Fruit fly (Drosophila melanogaster) whole organism, wandering third instar larva: ENCODE data around the gene Gr98b.

ENCODE experiments used
- Abd-B ChIP-seq: fragments of >200 bp; optimal IDR thresholded peaks from 2 replicates; lab custom pipeline; 2017; ENCODE audit warnings: missing biosample characterization, missing genetic modification characterization
- CG9705 ChIP-seq: fragments of 200-800 bp; sonication (Bioruptor generic); optimal IDR thresholded peaks from 2 replicates; lab custom pipeline; 2018; ENCODE audit warnings: missing biosample characterization, mild to moderate bottlenecking, missing genetic modification characterization
- CrebA ChIP-seq: fragments of 200-800 bp; sonication (Bioruptor generic); optimal IDR thresholded peaks from 2 replicates; lab custom pipeline; 2016; ENCODE audit warnings: missing biosample characterization, mild to moderate bottlenecking, missing genetic modification characterization, borderline replicate concordance
- Dfd ChIP-seq: fragments of >200 bp; optimal IDR thresholded peaks from 2 replicates; lab custom pipeline; 2017; ENCODE audit warnings: missing biosample characterization, missing genetic modification characterization
- Dif ChIP-seq: fragments of 200-275, 200-300 bp; sonication (Bioruptor generic); optimal IDR thresholded peaks from 2 replicates; lab custom pipeline; 2018; ENCODE audit warnings: missing biosample characterization, missing genetic modification characterization; ENCODE audit not compliant: partially characterized antibody
- GATAd ChIP-seq: sonication (Bioruptor generic); optimal IDR thresholded peaks from 2 replicates; lab custom pipeline; 2016; ENCODE audit warnings: missing biosample characterization, missing genetic modification characterization
- HLH106 ChIP-seq: fragments of 200-800 bp; optimal IDR thresholded peaks from 3 replicates; lab custom pipeline; 2019; ENCODE audit warnings: missing biosample characterization, mild to moderate bottlenecking, missing genetic modification characterization, moderate library complexity
- Hnf4 ChIP-seq: fragments of 200-800 bp; sonication (Bioruptor generic); optimal IDR thresholded peaks from 2 replicates; lab custom pipeline; 2016; ENCODE audit warnings: missing biosample characterization, mild to moderate bottlenecking, missing genetic modification characterization
- Hr78 ChIP-seq: fragments of >200 bp; optimal IDR thresholded peaks from 2 replicates; lab custom pipeline; 2017; ENCODE audit warnings: missing biosample characterization, missing genetic modification characterization
- Hr83 ChIP-seq: fragments of 200-300 bp; sonication (Bioruptor generic); optimal IDR thresholded peaks from 2 replicates; lab custom pipeline; 2016; ENCODE audit warnings: missing biosample characterization, mild to moderate bottlenecking, missing genetic modification characterization, moderate library complexity; ENCODE audit not compliant: poor library complexity, severe bottlenecking
- Jra ChIP-seq: sonication (Bioruptor generic); optimal IDR thresholded peaks from 2 replicates; lab custom pipeline; 2016; ENCODE audit warnings: missing biosample characterization, missing genetic modification characterization
- Mio ChIP-seq: sonication (Bioruptor generic); optimal IDR thresholded peaks from 2 replicates; lab custom pipeline; 2016; ENCODE audit warnings: missing biosample characterization, missing genetic modification characterization
- Myc ChIP-seq: fragments of >200 bp; optimal IDR thresholded peaks from 2 replicates; lab custom pipeline; 2017
- N ChIP-seq: fragments of >200 bp; optimal IDR thresholded peaks from 2 replicates; lab custom pipeline; 2018; ENCODE audit warnings: missing biosample characterization, missing external identifiers, missing genetic modification characterization
- OdsH ChIP-seq: fragments of 200-800 bp; sonication (Bioruptor generic); optimal IDR thresholded peaks from 2 replicates; lab custom pipeline; 2016; ENCODE audit warnings: missing biosample characterization, mild to moderate bottlenecking, missing genetic modification characterization
- Rel ChIP-seq, 2 experiments: fragments of 200-800 bp; sonication (Bioruptor generic) in 1 of 2; optimal IDR thresholded peaks; 2 replicates in 1 of 2; 3 replicates in 1 of 2; lab custom pipeline; 2016 to 2019; ENCODE audit warnings: mild to moderate bottlenecking in 2 of 2, missing biosample characterization in 2 of 2, missing genetic modification characterization in 2 of 2, moderate library complexity in 1 of 2
- Sp1 ChIP-seq: fragments of 200-800 bp; sonication (Bioruptor generic); optimal IDR thresholded peaks from 3 replicates; lab custom pipeline; 2019; ENCODE audit warnings: missing biosample characterization, mild to moderate bottlenecking, missing genetic modification characterization, moderate library complexity
- Vsx2 ChIP-seq: fragments of 200-300, 225-300 bp; sonication (Bioruptor generic); optimal IDR thresholded peaks from 2 replicates; lab custom pipeline; 2018; ENCODE audit warnings: missing biosample characterization, missing genetic modification characterization; ENCODE audit not compliant: partially characterized antibody
- br ChIP-seq: fragments of 200-800 bp; sonication (Bioruptor generic); optimal IDR thresholded peaks from 2 replicates; lab custom pipeline; 2016; ENCODE audit warnings: missing biosample characterization, missing genetic modification characterization
- brk ChIP-seq: fragments of 200-800 bp; sonication (Bioruptor generic); optimal IDR thresholded peaks from 2 replicates; lab custom pipeline; 2016; ENCODE audit warnings: missing biosample characterization, mild to moderate bottlenecking, missing genetic modification characterization
- dl ChIP-seq, 2 experiments: fragments of 175-275, 200-275 bp in 1 of 2; fragments of 200-275 bp in 1 of 2; sonication (Bioruptor generic); optimal IDR thresholded peaks; lab custom pipeline; 2018; ENCODE audit warnings: mild to moderate bottlenecking in 2 of 2, missing biosample characterization in 2 of 2, missing genetic modification characterization in 2 of 2, moderate library complexity in 2 of 2; ENCODE audit not compliant: partially characterized antibody in 2 of 2, insufficient read depth in 1 of 2
- dmrt93B ChIP-seq: fragments of 200-800 bp; sonication (Bioruptor generic); optimal IDR thresholded peaks from 2 replicates; lab custom pipeline; 2018; ENCODE audit warnings: missing biosample characterization, mild to moderate bottlenecking, missing genetic modification characterization
- dsf ChIP-seq: sonication (Bioruptor generic); optimal IDR thresholded peaks from 2 replicates; lab custom pipeline; 2016; ENCODE audit warnings: missing biosample characterization, missing genetic modification characterization, borderline replicate concordance
- ey ChIP-seq: fragments of 200-800 bp; sonication (Bioruptor generic); optimal IDR thresholded peaks from 2 replicates; lab custom pipeline; 2016; ENCODE audit warnings: missing biosample characterization, missing genetic modification characterization
- foxo ChIP-seq, 2 experiments: fragments of 200-800 bp; sonication (Bioruptor generic); optimal IDR thresholded peaks; 2 replicates in 1 of 2; 3 replicates in 1 of 2; lab custom pipeline; 2016 to 2017; ENCODE audit warnings: missing biosample characterization in 2 of 2, missing genetic modification characterization in 2 of 2
- fru ChIP-seq: fragments of 200-800 bp; sonication (Bioruptor generic); optimal IDR thresholded peaks from 3 replicates; lab custom pipeline; 2016; ENCODE audit warnings: missing biosample characterization, mild to moderate bottlenecking, missing genetic modification characterization
- h ChIP-seq: fragments of 200-800 bp; sonication (Bioruptor generic); optimal IDR thresholded peaks from 3 replicates; lab custom pipeline; 2016; ENCODE audit warnings: missing biosample characterization, mild to moderate bottlenecking, missing genetic modification characterization
- jim ChIP-seq: fragments of 175-275, 200-325 bp; sonication (Bioruptor generic); optimal IDR thresholded peaks from 2 replicates; lab custom pipeline; 2016; ENCODE audit warnings: missing biosample characterization, mild to moderate bottlenecking, missing genetic modification characterization
- lola ChIP-seq: fragments of >200 bp; optimal IDR thresholded peaks from 2 replicates; lab custom pipeline; 2017; ENCODE audit warnings: missing biosample characterization, missing genetic modification characterization
- pan ChIP-seq: fragments of >200 bp; optimal IDR thresholded peaks from 2 replicates; lab custom pipeline; 2017
- psq ChIP-seq: fragments of 200-800 bp; sonication (Bioruptor generic); optimal IDR thresholded peaks from 3 replicates; lab custom pipeline; 2017; ENCODE audit warnings: missing biosample characterization, mild to moderate bottlenecking, missing genetic modification characterization, moderate library complexity
- rgr ChIP-seq: fragments of 200-800 bp; sonication (Bioruptor generic); optimal IDR thresholded peaks from 3 replicates; lab custom pipeline; 2016; ENCODE audit warnings: missing biosample characterization, mild to moderate bottlenecking, missing genetic modification characterization
- sage ChIP-seq: fragments of 200-800 bp; sonication (Bioruptor generic); optimal IDR thresholded peaks from 2 replicates; lab custom pipeline; 2016; ENCODE audit warnings: missing biosample characterization, mild to moderate bottlenecking, missing genetic modification characterization
- sv ChIP-seq: fragments of 200-800 bp; sonication (Bioruptor generic); optimal IDR thresholded peaks from 3 replicates; lab custom pipeline; 2016; ENCODE audit warnings: missing biosample characterization, missing genetic modification characterization
- tai ChIP-seq: sonication (Bioruptor generic); optimal IDR thresholded peaks from 2 replicates; lab custom pipeline; 2016; ENCODE audit warnings: missing biosample characterization, missing genetic modification characterization
- usp ChIP-seq: fragments of >200 bp; optimal IDR thresholded peaks from 2 replicates; lab custom pipeline; 2017; ENCODE audit warnings: missing biosample characterization, missing genetic modification characterization
- woc ChIP-seq: sonication (Bioruptor generic); optimal IDR thresholded peaks from 2 replicates; lab custom pipeline; 2016; ENCODE audit warnings: missing biosample characterization, mild to moderate bottlenecking, missing genetic modification characterization

The Gr98b gene

DNA sequence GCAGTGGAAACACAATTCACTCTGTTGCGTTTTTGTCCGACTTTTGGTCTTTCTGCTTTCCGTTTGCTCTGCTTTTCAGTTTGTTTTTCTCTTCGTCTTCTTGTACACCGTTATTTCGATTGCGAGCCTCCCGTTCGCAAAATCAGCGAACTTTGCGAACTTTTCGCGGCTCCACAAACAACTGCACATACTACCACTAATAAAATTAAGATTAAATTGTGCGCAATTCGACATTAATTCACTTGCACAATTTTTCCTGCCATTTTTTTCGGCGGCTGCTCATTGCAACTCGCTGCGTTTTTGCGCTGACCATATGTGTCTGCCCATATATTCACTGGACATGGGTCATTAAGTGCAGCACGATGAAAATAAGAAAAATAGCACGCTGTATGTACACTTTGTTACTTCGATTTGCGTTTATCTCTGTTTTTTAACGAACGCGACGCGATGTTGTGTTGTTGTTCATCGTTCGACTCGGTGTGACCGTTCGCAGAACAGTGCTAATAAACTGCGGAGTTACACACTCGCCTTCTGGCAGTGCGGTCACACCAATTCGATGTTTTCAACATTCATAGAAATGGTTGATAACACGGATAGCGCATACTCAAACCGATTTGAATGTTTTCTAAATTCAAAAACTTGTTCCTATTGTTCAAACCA lies 16.5 kb downstream of the Gr98b start, which contains the start of gene Klp98A:
Klp98A (minus strand) TSS at position 486 of the 660 bp plus-strand sequence.
- TF ChIP-seq Hnf4: peak; percentile 12
- TF ChIP-seq jim (GFP tag; lab: Kevin White, UChicago): no peak
- TF ChIP-seq Vsx2 (GFP tag; lab: Kevin White, UChicago): no peak
- peak; percentile 40 for TF ChIP-seq Hr83 (GFP tag; lab: Kevin White, UChicago)
- TF ChIP-seq Myc (lab: Kevin White, UChicago): peak; percentile 78
- TF ChIP-seq psq (GFP tag; lab: Kevin White, UChicago): peak; percentile 70
- no peak for TF ChIP-seq woc (GFP tag; lab: Kevin White, UChicago)
- TF ChIP-seq N (GFP tag; lab: Kevin White, UChicago): no peak
- no peak for TF ChIP-seq ey (GFP tag; lab: Kevin White, UChicago)
- TF ChIP-seq usp (GFP tag; lab: Kevin White, UChicago): no peak

- TF ChIP-seq Dif (GFP tag; lab: Kevin White, UChicago) (peak; percentile 50), ey (GFP tag; lab: Kevin White, UChicago) (no peak), sage (GFP tag; lab: Kevin White, UChicago) (no peak), Sp1 (GFP tag; lab: Kevin White, UChicago) (no peak), GATAd (GFP tag; lab: Kevin White, UChicago) (no peak), Hr78 (GFP tag; lab: Kevin White, UChicago) (no peak), lola (GFP tag; lab: Kevin White, UChicago) (no peak), OdsH (GFP tag; lab: Kevin White, UChicago) (no peak), Jra (GFP tag; lab: Kevin White, UChicago) (no peak), Rel (GFP tag; optimal IDR thresholded peaks at IDR 0.05; lab: Kevin White, UChicago) (no peak), Rel (tag; optimal IDR thresholded peaks at IDR 0.05; lab: Kevin White, UChicago) (no peak), CG9705 (GFP tag; lab: Kevin White, UChicago) (no peak), woc (GFP tag; lab: Kevin White, UChicago) (no peak), Hnf4 (no peak), Vsx2 (GFP tag; lab: Kevin White, UChicago) (peak; percentile 10)
These were observed 18.8 kb downstream of the Gr98b start, which contains the start of gene CG5646 for dm6 chr3R:27561114-27561513. CG5646 (minus strand) TSS chr3R:27561319.

dm6 chr3R:27568545-27568944 lies 26.2 kb downstream of the Gr98b start:
- TF ChIP-seq sage (GFP tag; lab: Kevin White, UChicago): no peak
- no peak for TF ChIP-seq brk (GFP tag; lab: Kevin White, UChicago)
- no peak for TF ChIP-seq Myc (lab: Kevin White, UChicago)
- TF ChIP-seq Dfd (GFP tag; lab: Kevin White, UChicago): no peak
- TF ChIP-seq Jra (GFP tag; lab: Kevin White, UChicago): no peak
- TF ChIP-seq tai: peak; percentile 6
- TF ChIP-seq dmrt93B (GFP tag; lab: Kevin White, UChicago): no peak
- TF ChIP-seq Rel (GFP tag; optimal IDR thresholded peaks at IDR 0.05; lab: Kevin White, UChicago): no peak
- TF ChIP-seq Rel (tag; optimal IDR thresholded peaks at IDR 0.05; lab: Kevin White, UChicago): peak; percentile 2
- TF ChIP-seq Hnf4: no peak

DNA sequence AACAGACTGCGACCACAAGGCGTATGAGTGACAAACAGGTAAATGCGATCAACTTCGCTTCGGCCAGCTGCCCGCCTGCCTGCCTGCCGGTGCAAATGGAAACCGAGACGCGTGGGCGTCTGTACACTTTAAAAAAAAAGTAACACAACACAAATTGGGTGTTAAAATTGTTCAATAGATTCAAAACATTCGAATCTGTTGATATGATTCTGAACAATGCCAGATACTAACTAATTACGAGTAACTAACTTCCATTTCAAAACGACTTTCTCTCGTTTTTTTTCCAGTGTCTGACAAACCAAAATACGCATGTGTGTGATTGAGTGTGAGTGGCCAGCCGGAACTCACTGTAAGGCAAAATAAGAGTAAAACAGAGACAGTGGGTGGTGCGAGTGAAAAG lies 27.4 kb downstream of the Gr98b start:
- TF ChIP-seq ey (GFP tag; lab: Kevin White, UChicago) (peak; percentile 87), CG9705 (GFP tag; lab: Kevin White, UChicago) (peak; percentile 69), pan (lab: Kevin White, UChicago) (no peak), dsf (GFP tag; lab: Kevin White, UChicago) (no peak), sv (peak; percentile 38), tai (peak; percentile 70), dl (GFP tag; optimal IDR thresholded peaks at IDR 0.05; lab: Kevin White, UChicago; ENCODE audit: insufficient read depth in 1 of 2, partially characterized antibody in 2 of 2) (no peak), dmrt93B (GFP tag; lab: Kevin White, UChicago) (peak; percentile 80), Myc (lab: Kevin White, UChicago) (no peak), CrebA (GFP tag; lab: Kevin White, UChicago) (no peak), Rel (GFP tag; optimal IDR thresholded peaks at IDR 0.05; lab: Kevin White, UChicago) (peak; percentile 27), Rel (tag; optimal IDR thresholded peaks at IDR 0.05; lab: Kevin White, UChicago) (peak; percentile 29), br (peak; percentile 88), fru (GFP tag; lab: Kevin White, UChicago) (peak; percentile 92), sage (GFP tag; lab: Kevin White, UChicago) (peak; percentile 79), lola (GFP tag; lab: Kevin White, UChicago) (no peak), jim (GFP tag; lab: Kevin White, UChicago) (no peak), Jra (GFP tag; lab: Kevin White, UChicago) (peak; percentile 71), psq (GFP tag; lab: Kevin White, UChicago) (peak; percentile 75), rgr (GFP tag; lab: Kevin White, UChicago) (peak; percentile 85), Abd-B (no peak), brk (GFP tag; lab: Kevin White, UChicago) (no peak), foxo (GFP tag; optimal IDR thresholded peaks at IDR 0.05; lab: Kevin White, UChicago) (peak; percentile 80 to 93), N (GFP tag; lab: Kevin White, UChicago) (no peak), Mio (peak; percentile 11), woc (GFP tag; lab: Kevin White, UChicago) (peak; percentile 71), OdsH (GFP tag; lab: Kevin White, UChicago) (peak; percentile 87), Dif (GFP tag; lab: Kevin White, UChicago) (no peak), HLH106 (tag; lab: Kevin White, UChicago) (peak; percentile 90), h (GFP tag; lab: Kevin White, UChicago) (peak; percentile 98), Dfd (GFP tag; lab: Kevin White, UChicago) (no peak), GATAd (GFP tag; lab: Kevin White, UChicago) (peak; percentile 52)
